Worm (Caenorhabditis elegans) whole organism, L4 larva: Measurements from ENCODE around the gene C54F6.15.

Experiments used
- F10B5.3 ChIP-seq: sonication (generic microtip); optimal IDR thresholded peaks from 2 replicates; lab custom pipeline; 2016; ENCODE audit warnings: mild to moderate bottlenecking, missing genetic modification characterization, missing compliant biosample characterization
- Y75B8A.6 ChIP-seq: fragments of 200-800 bp; sonication (Bioruptor generic); IDR thresholded peaks from 2 replicates; pipeline ENCODE4 v1.3.6; 2022; ENCODE audit warnings: missing genetic modification reagents, missing genetic modification characterization, missing compliant biosample characterization
- aha-1 ChIP-seq: fragments of 150-350 bp; peaks from one replicate; lab custom pipeline; 2014; ENCODE audit warnings: missing biosample characterization, missing genetic modification characterization
- ama-1 ChIP-seq: fragments of 150-350 bp; optimal IDR thresholded peaks from 2 replicates; lab custom pipeline; 2014; ENCODE audit warnings: inconsistent platforms, mixed read lengths
- ceh-62 ChIP-seq: sonication (generic microtip); optimal IDR thresholded peaks from 2 replicates; lab custom pipeline; 2017; ENCODE audit warnings: missing biosample characterization, missing genetic modification characterization
- cey-2 ChIP-seq: sonication (generic microtip); optimal IDR thresholded peaks from 3 replicates; lab custom pipeline; 2017; ENCODE audit warnings: missing genetic modification characterization, mild to moderate bottlenecking, missing compliant biosample characterization, antibody characterized with exemption, borderline replicate concordance; ENCODE audit not compliant: insufficient read depth
- daf-16 ChIP-seq, 3 experiments: sonication (generic microtip); optimal IDR thresholded peaks; 2 replicates each; lab custom pipeline; 2016 to 2017; ENCODE audit warnings: missing genetic modification characterization in 3 of 3, missing genetic modification reagents in 3 of 3, mild to moderate bottlenecking in 2 of 3, missing compliant biosample characterization in 2 of 3, missing biosample characterization in 1 of 3, moderate library complexity in 1 of 3
- dmd-6 ChIP-seq: fragments of 200-800 bp; sonication (Bioruptor generic); IDR thresholded peaks from 2 replicates; pipeline ENCODE4 v1.3.6; 2022; ENCODE audit warnings: missing genetic modification reagents, missing genetic modification characterization, missing compliant biosample characterization
- dve-1 ChIP-seq: sonication (generic microtip); optimal IDR thresholded peaks from 2 replicates; lab custom pipeline; 2017; ENCODE audit warnings: antibody characterized with exemption, mild to moderate bottlenecking, missing genetic modification characterization, missing compliant biosample characterization; ENCODE audit not compliant: insufficient read depth
- fkh-10 ChIP-seq: fragments of 150-350 bp; optimal IDR thresholded peaks from 2 replicates; lab custom pipeline; 2014; ENCODE audit warnings: missing biosample characterization, missing genetic modification reagents, missing genetic modification characterization
- hif-1 ChIP-seq, 2 experiments: sonication (generic microtip); optimal IDR thresholded peaks; 2 replicates each; lab custom pipeline; 2016 to 2017; ENCODE audit warnings: missing compliant biosample characterization in 2 of 2, missing genetic modification characterization in 2 of 2, missing genetic modification reagents in 2 of 2, missing genotype in 2 of 2, mild to moderate bottlenecking in 1 of 2
- hlh-11 ChIP-seq: fragments of 200-800 bp; sonication (Bioruptor generic); optimal IDR thresholded peaks from 2 replicates; lab custom pipeline; 2018; ENCODE audit warnings: mild to moderate bottlenecking, missing genetic modification characterization, missing compliant biosample characterization
- hlh-30 ChIP-seq: sonication (generic microtip); optimal IDR thresholded peaks from 2 replicates; lab custom pipeline; 2017; ENCODE audit warnings: antibody characterized with exemption, mild to moderate bottlenecking, missing genetic modification characterization, missing compliant biosample characterization; ENCODE audit not compliant: insufficient read depth
- lin-1 ChIP-seq: fragments of 200-800 bp; sonication (Bioruptor generic); IDR thresholded peaks from 2 replicates; pipeline ENCODE4 v1.3.6; 2022; ENCODE audit warnings: missing genetic modification reagents, missing genetic modification characterization, missing compliant biosample characterization
- lin-15B ChIP-seq: fragments of 150-350 bp; sonication (generic microtip); optimal IDR thresholded peaks from 3 replicates; lab custom pipeline; 2014; ENCODE audit warnings: missing biosample characterization, missing genetic modification characterization
- lin-39 ChIP-seq: fragments of 150-350 bp; optimal IDR thresholded peaks from 2 replicates; lab custom pipeline; 2014; ENCODE audit warnings: missing biosample characterization, missing genetic modification reagents, missing genetic modification characterization
- lsy-2 ChIP-seq, 2 experiments: fragments of 150-350 bp in 1 of 2; sonication (generic microtip) in 1 of 2; optimal IDR thresholded peaks; 2 replicates each; lab custom pipeline; 2014 to 2017; ENCODE audit warnings: missing biosample characterization in 2 of 2, missing genetic modification characterization in 2 of 2
- mdl-1 ChIP-seq, 2 experiments: fragments of 150-350 bp in 1 of 2; sonication (generic microtip) in 1 of 2; optimal IDR thresholded peaks; 2 replicates each; lab custom pipeline; 2014 to 2017; ENCODE audit warnings: missing biosample characterization in 2 of 2, missing genetic modification characterization in 2 of 2
- nhr-10 ChIP-seq: fragments of 150-350 bp; optimal IDR thresholded peaks from 2 replicates; lab custom pipeline; 2014; ENCODE audit warnings: missing biosample characterization, missing genetic modification characterization
- nhr-11 ChIP-seq: fragments of 150-350 bp; optimal IDR thresholded peaks from 2 replicates; lab custom pipeline; 2014; ENCODE audit warnings: missing biosample characterization, missing genetic modification characterization
- nhr-237 ChIP-seq: sonication (generic microtip); optimal IDR thresholded peaks from 2 replicates; lab custom pipeline; 2017; ENCODE audit warnings: missing biosample characterization, missing genetic modification characterization
- nhr-25 ChIP-seq: sonication (generic microtip); optimal IDR thresholded peaks from 2 replicates; lab custom pipeline; 2017; ENCODE audit warnings: missing genetic modification characterization, mild to moderate bottlenecking, missing compliant biosample characterization, antibody characterized with exemption, moderate library complexity, borderline replicate concordance; ENCODE audit not compliant: insufficient read depth
- nhr-28 ChIP-seq: fragments of 150-350 bp; optimal IDR thresholded peaks from 2 replicates; lab custom pipeline; 2014; ENCODE audit warnings: missing biosample characterization, missing genetic modification characterization
- nhr-48 ChIP-seq: sonication (generic microtip); optimal IDR thresholded peaks from 2 replicates; lab custom pipeline; 2016; ENCODE audit warnings: mild to moderate bottlenecking, missing genetic modification characterization, missing compliant biosample characterization
- pqm-1 ChIP-seq: sonication (generic microtip); optimal IDR thresholded peaks from 2 replicates; lab custom pipeline; 2017; ENCODE audit warnings: missing biosample characterization, missing genetic modification characterization
- set-16 ChIP-seq: fragments of 200-800 bp; sonication (Bioruptor generic); IDR thresholded peaks from 2 replicates; pipeline ENCODE4 v1.3.6; 2022; ENCODE audit warnings: missing genetic modification reagents, missing genetic modification characterization, missing compliant biosample characterization
- skn-1 ChIP-seq: fragments of 150-350 bp; optimal IDR thresholded peaks from 2 replicates; lab custom pipeline; 2014; ENCODE audit warnings: missing biosample characterization, missing genetic modification characterization
- unc-62 ChIP-seq, 3 experiments: fragments of 150-350 bp in 1 of 3; sonication (generic microtip); optimal IDR thresholded peaks in 2 of 3; peaks in 1 of 3; 1 replicate in 1 of 3; 2 replicates in 2 of 3; lab custom pipeline; 2014 to 2017; ENCODE audit warnings: missing biosample characterization in 3 of 3, missing genetic modification characterization in 3 of 3, missing genetic modification reagents in 3 of 3, missing genotype in 1 of 3
- ztf-7 ChIP-seq: fragments of 150-350 bp; optimal IDR thresholded peaks from 2 replicates; lab custom pipeline; 2014; ENCODE audit warnings: missing biosample characterization, missing genetic modification characterization

The C54F6.15 gene

ce11 chrV:7548017-7548416, 25.8 kb upstream of the C54F6.15 start:
- peak; percentile 40 for TF ChIP-seq hlh-30 (tag; lab: Kevin White, UChicago)
- no peak for TF ChIP-seq ceh-62 (tag; lab: Kevin White, UChicago)
- TF ChIP-seq daf-16 (GFP tag; optimal IDR thresholded peaks at IDR 0.05; lab: Kevin White, UChicago): no peak
- peak; percentile 97 for TF ChIP-seq daf-16 (tag; optimal IDR thresholded peaks at IDR 0.05; lab: Kevin White, UChicago)
- TF ChIP-seq hif-1 (tag; optimal IDR thresholded peaks at IDR 0.05; lab: Kevin White, UChicago): peak in 1 of 2 experiments; percentile 70
- no peak for TF ChIP-seq cey-2 (tag; lab: Kevin White, UChicago)
- TF ChIP-seq aha-1 (tag; lab: Kevin White, UChicago): peak; percentile 99
- peak; percentile 48 for TF ChIP-seq pqm-1 (tag; lab: Kevin White, UChicago)
- TF ChIP-seq dmd-6 (GFP tag; lab: Robert Waterston, UW): peak; percentile 66
- no peak for TF ChIP-seq nhr-11 (tag; lab: Kevin White, UChicago)

ce11 chrV:7547479-7547878, 25.3 kb upstream of the C54F6.15 start, which contains the start of gene ftn-1:
Gene ftn-1, minus strand, starts transcription at chrV:7547579.
- peak in 1 of 2 experiments; percentile 48 for TF ChIP-seq unc-62 (GFP tag; optimal IDR thresholded peaks at IDR 0.05 in 1 of 2; lab: Kevin White, UChicago)
- no peak for TF ChIP-seq unc-62 (tag; optimal IDR thresholded peaks at IDR 0.05; lab: Kevin White, UChicago)
- TF ChIP-seq nhr-10 (tag; lab: Kevin White, UChicago): no peak
- no peak for TF ChIP-seq daf-16 (GFP tag; optimal IDR thresholded peaks at IDR 0.05; lab: Kevin White, UChicago)
- TF ChIP-seq daf-16 (tag; optimal IDR thresholded peaks at IDR 0.05; lab: Kevin White, UChicago): peak; percentile 74
- TF ChIP-seq ama-1 (lab: Kevin White, UChicago): peak; percentile 37
- no peak for TF ChIP-seq nhr-25 (tag; lab: Kevin White, UChicago)

- TF ChIP-seq dve-1 (no peak), lin-15B (no peak)
- TF ChIP-seq, all 104 proteins: peak for 0
These were observed 23.0 kb upstream of the C54F6.15 start, which contains the start of the genes C54F6.19 and nhx-3 for ce11 chrV:7545187-7545586. Gene C54F6.19, plus strand, starts transcription at chrV:7545487. Gene nhx-3, minus strand, starts transcription at chrV:7545523.

ce11 chrV:7543728-7544127, 21.5 kb upstream of the C54F6.15 start:
- TF ChIP-seq nhr-48 (tag; lab: Kevin White, UChicago) (peak; percentile 79), skn-1 (tag; lab: Kevin White, UChicago) (no peak), unc-62 (GFP tag; optimal IDR thresholded peaks at IDR 0.05 in 1 of 2; lab: Kevin White, UChicago) (peak in 1 of 2 experiments; percentile 87), unc-62 (tag; optimal IDR thresholded peaks at IDR 0.05; lab: Kevin White, UChicago) (no peak), hif-1 (tag; optimal IDR thresholded peaks at IDR 0.05; lab: Kevin White, UChicago) (no peak), nhr-28 (peak; percentile 10), ztf-7 (tag; lab: Kevin White, UChicago) (no peak), mdl-1 (tag; optimal IDR thresholded peaks at IDR 0.05; lab: Kevin White, UChicago) (peak in 1 of 2 experiments; percentile 8)

ce11 chrV:7539015-7539414, 16.8 kb upstream of the C54F6.15 start, which contains the start of gene srh-268:
Gene srh-268, plus strand, starts transcription at chrV:7539315.
- TF ChIP-seq set-16 (GFP tag; lab: Robert Waterston, UW) (no peak), hlh-11 (tag; lab: Kevin White, UChicago) (no peak), lin-39 (tag; lab: Kevin White, UChicago) (no peak), nhr-25 (tag; lab: Kevin White, UChicago) (no peak), hif-1 (tag; optimal IDR thresholded peaks at IDR 0.05; lab: Kevin White, UChicago) (no peak), lin-1 (no peak), ztf-7 (tag; lab: Kevin White, UChicago) (no peak), nhr-237 (no peak), unc-62 (GFP tag; optimal IDR thresholded peaks at IDR 0.05 in 1 of 2; lab: Kevin White, UChicago) (no peak), unc-62 (tag; optimal IDR thresholded peaks at IDR 0.05; lab: Kevin White, UChicago) (no peak), Y75B8A.6 (GFP tag; lab: Robert Waterston, UW) (no peak), F10B5.3 (no peak), fkh-10 (GFP tag; lab: Kevin White, UChicago) (no peak), lsy-2 (tag; optimal IDR thresholded peaks at IDR 0.05; lab: Kevin White, UChicago) (no peak), mdl-1 (tag; optimal IDR thresholded peaks at IDR 0.05; lab: Kevin White, UChicago) (no peak)
